Worm (Caenorhabditis elegans) whole organism, L4 larva: ENCODE measurements around the gene mig-39.

ENCODE experiments used
- D1046.2 ChIP-seq: fragments of 200-800 bp; sonication (Bioruptor generic); IDR thresholded peaks from 2 replicates; pipeline ENCODE4 v1.3.6; 2022; ENCODE audit warnings: missing genetic modification characterization, missing compliant biosample characterization
- F10B5.3 ChIP-seq: sonication (generic microtip); optimal IDR thresholded peaks from 2 replicates; lab custom pipeline; 2016; ENCODE audit warnings: mild to moderate bottlenecking, missing genetic modification characterization, missing compliant biosample characterization
- F37D6.2 ChIP-seq: sonication (generic microtip); optimal IDR thresholded peaks from 2 replicates; lab custom pipeline; 2016; ENCODE audit warnings: mild to moderate bottlenecking, missing genetic modification characterization, missing compliant biosample characterization
- F49E8.2 ChIP-seq: sonication (generic microtip); optimal IDR thresholded peaks from 2 replicates; lab custom pipeline; 2016; ENCODE audit warnings: missing compliant biosample characterization, mild to moderate bottlenecking, missing genetic modification characterization, borderline replicate concordance
- T20F7.1 ChIP-seq: fragments of 200-800 bp; sonication (Bioruptor generic); optimal IDR thresholded peaks from 2 replicates; lab custom pipeline; 2018; ENCODE audit warnings: mild to moderate bottlenecking, missing genetic modification characterization, missing compliant biosample characterization
- Y48G9A.11 ChIP-seq: fragments of 200-800 bp; sonication (Bioruptor generic); IDR thresholded peaks from 2 replicates; pipeline ENCODE4 v1.3.6; 2022; ENCODE audit warnings: missing genetic modification reagents, missing genetic modification characterization, missing compliant biosample characterization
- Y5F2A.4 ChIP-seq: fragments of 200-800 bp; sonication (Bioruptor generic); optimal IDR thresholded peaks from 2 replicates; lab custom pipeline; 2018; ENCODE audit warnings: mild to moderate bottlenecking, missing genetic modification characterization, missing compliant biosample characterization
- aha-1 ChIP-seq: fragments of 150-350 bp; peaks from one replicate; lab custom pipeline; 2014; ENCODE audit warnings: missing biosample characterization, missing genetic modification characterization
- aly-2 ChIP-seq: sonication (generic microtip); optimal IDR thresholded peaks from 2 replicates; lab custom pipeline; 2018; ENCODE audit warnings: missing biosample characterization, missing genetic modification characterization
- attf-4 ChIP-seq: sonication (generic microtip); optimal IDR thresholded peaks from 3 replicates; lab custom pipeline; 2017; ENCODE audit warnings: missing biosample characterization, missing genetic modification characterization
- ceh-28 ChIP-seq: fragments of 150-350 bp; optimal IDR thresholded peaks from 2 replicates; lab custom pipeline; 2014; ENCODE audit warnings: missing biosample characterization, missing genetic modification reagents, missing genetic modification characterization
- ceh-44 ChIP-seq: fragments of 200-800 bp; sonication (Bioruptor generic); IDR thresholded peaks from 2 replicates; pipeline ENCODE4 v1.3.6; 2022; ENCODE audit warnings: missing genetic modification reagents, missing genetic modification characterization, missing compliant biosample characterization
- ceh-62 ChIP-seq: sonication (generic microtip); optimal IDR thresholded peaks from 2 replicates; lab custom pipeline; 2017; ENCODE audit warnings: missing biosample characterization, missing genetic modification characterization
- ceh-82 ChIP-seq: sonication (generic microtip); optimal IDR thresholded peaks from 2 replicates; lab custom pipeline; 2017; ENCODE audit warnings: missing biosample characterization, missing genetic modification characterization
- ctbp-1 ChIP-seq: fragments of 200-800 bp; sonication (Bioruptor generic); IDR thresholded peaks from 2 replicates; pipeline ENCODE4 v1.3.6; 2022; ENCODE audit warnings: missing genetic modification reagents, missing genetic modification characterization, missing compliant biosample characterization
- daf-12 ChIP-seq: fragments of 150-350 bp; optimal IDR thresholded peaks from 2 replicates; lab custom pipeline; 2014; ENCODE audit warnings: missing biosample characterization, missing genetic modification reagents, missing genetic modification characterization
- daf-19 ChIP-seq: fragments of 200-800 bp; sonication (Bioruptor generic); conservative IDR thresholded peaks from 2 replicates; pipeline ENCODE4 v1.3.6; 2022; ENCODE audit warnings: missing genetic modification characterization, missing compliant biosample characterization
- dpl-1 ChIP-seq: fragments of 150-350 bp; optimal IDR thresholded peaks from 2 replicates; lab custom pipeline; 2014; ENCODE audit warnings: missing biosample characterization, missing genetic modification reagents, missing genetic modification characterization
- fkh-10 ChIP-seq: fragments of 150-350 bp; optimal IDR thresholded peaks from 2 replicates; lab custom pipeline; 2014; ENCODE audit warnings: missing biosample characterization, missing genetic modification reagents, missing genetic modification characterization
- hlh-30 ChIP-seq: sonication (generic microtip); optimal IDR thresholded peaks from 2 replicates; lab custom pipeline; 2017; ENCODE audit warnings: antibody characterized with exemption, mild to moderate bottlenecking, missing genetic modification characterization, missing compliant biosample characterization; ENCODE audit not compliant: insufficient read depth
- lim-7 ChIP-seq: fragments of 200-800 bp; sonication (Bioruptor generic); IDR thresholded peaks from 2 replicates; pipeline ENCODE4 v1.3.6; 2022; ENCODE audit warnings: missing genetic modification characterization, missing compliant biosample characterization
- lin-1 ChIP-seq: fragments of 200-800 bp; sonication (Bioruptor generic); IDR thresholded peaks from 2 replicates; pipeline ENCODE4 v1.3.6; 2022; ENCODE audit warnings: missing genetic modification reagents, missing genetic modification characterization, missing compliant biosample characterization
- lin-13 ChIP-seq: fragments of 150-350 bp; optimal IDR thresholded peaks from 2 replicates; lab custom pipeline; 2014; ENCODE audit warnings: missing biosample characterization, missing genetic modification reagents, missing genetic modification characterization
- lin-38 ChIP-seq: fragments of 200-800 bp; sonication (Bioruptor generic); IDR thresholded peaks from 2 replicates; pipeline ENCODE4 v1.3.6; 2022; ENCODE audit warnings: missing genetic modification reagents, missing genetic modification characterization, missing compliant biosample characterization
- lir-3 ChIP-seq: sonication (generic microtip); optimal IDR thresholded peaks from 2 replicates; lab custom pipeline; 2016; ENCODE audit warnings: mild to moderate bottlenecking, missing genetic modification characterization, missing compliant biosample characterization
- mdl-1 ChIP-seq, 2 experiments: fragments of 150-350 bp in 1 of 2; sonication (generic microtip) in 1 of 2; optimal IDR thresholded peaks; 2 replicates each; lab custom pipeline; 2014 to 2017; ENCODE audit warnings: missing biosample characterization in 2 of 2, missing genetic modification characterization in 2 of 2
- mdt-29 ChIP-seq: fragments of 200-800 bp; sonication (Bioruptor generic); IDR thresholded peaks from 2 replicates; pipeline ENCODE4 v1.3.6; 2022; ENCODE audit warnings: missing genetic modification reagents, missing genetic modification characterization, missing compliant biosample characterization
- mep-1 ChIP-seq: fragments of 150-350 bp; sonication (generic microtip); optimal IDR thresholded peaks from 3 replicates; lab custom pipeline; 2014; ENCODE audit warnings: missing biosample characterization, missing genetic modification characterization
- mxl-2 ChIP-seq: fragments of 200-800 bp; sonication (Bioruptor generic); conservative IDR thresholded peaks from 2 replicates; pipeline ENCODE4 v1.3.6; 2022; ENCODE audit warnings: missing genetic modification reagents, missing genetic modification characterization, missing compliant biosample characterization
- mxl-3 ChIP-seq: fragments of 200-800 bp; sonication (Bioruptor generic); optimal IDR thresholded peaks from 2 replicates; lab custom pipeline; 2018; ENCODE audit warnings: mild to moderate bottlenecking, missing genetic modification characterization, missing compliant biosample characterization
- nhr-102 ChIP-seq: sonication (generic microtip); optimal IDR thresholded peaks from 2 replicates; lab custom pipeline; 2016; ENCODE audit warnings: mild to moderate bottlenecking, missing genetic modification characterization, moderate library complexity, missing compliant biosample characterization
- nhr-237 ChIP-seq: sonication (generic microtip); optimal IDR thresholded peaks from 2 replicates; lab custom pipeline; 2017; ENCODE audit warnings: missing biosample characterization, missing genetic modification characterization
- nhr-41 ChIP-seq: fragments of 200-800 bp; sonication (Bioruptor generic); IDR thresholded peaks from 2 replicates; pipeline ENCODE4 v1.3.6; 2022; ENCODE audit warnings: missing genetic modification reagents, missing genetic modification characterization, missing compliant biosample characterization
- nhr-48 ChIP-seq: sonication (generic microtip); optimal IDR thresholded peaks from 2 replicates; lab custom pipeline; 2016; ENCODE audit warnings: mild to moderate bottlenecking, missing genetic modification characterization, missing compliant biosample characterization
- nhr-6 ChIP-seq: fragments of 150-350 bp; optimal IDR thresholded peaks from 2 replicates; lab custom pipeline; 2014; ENCODE audit warnings: missing biosample characterization, missing genetic modification characterization
- nhr-77 ChIP-seq: fragments of 150-350 bp; optimal IDR thresholded peaks from 2 replicates; lab custom pipeline; 2014; ENCODE audit warnings: missing biosample characterization, missing genetic modification characterization
- pha-4 ChIP-seq, 2 experiments: fragments of 150-350 bp in 1 of 2; fragments of 200-800 bp in 1 of 2; sonication (Bioruptor generic) in 1 of 2; IDR thresholded peaks in 1 of 2; optimal IDR thresholded peaks in 1 of 2; 2 replicates each; pipeline versions ENCODE4 v1.3.6 to Lab custom; 2014 to 2022; ENCODE audit warnings: missing genetic modification characterization in 2 of 2, missing genetic modification reagents in 2 of 2, missing biosample characterization in 1 of 2, missing compliant biosample characterization in 1 of 2
- saeg-2 ChIP-seq: fragments of 200-800 bp; sonication (Bioruptor generic); IDR thresholded peaks from 2 replicates; pipeline ENCODE4 v1.3.6; 2022; ENCODE audit warnings: missing genetic modification reagents, missing genetic modification characterization, missing compliant biosample characterization
- set-16 ChIP-seq: fragments of 200-800 bp; sonication (Bioruptor generic); IDR thresholded peaks from 2 replicates; pipeline ENCODE4 v1.3.6; 2022; ENCODE audit warnings: missing genetic modification reagents, missing genetic modification characterization, missing compliant biosample characterization
- tag-97 ChIP-seq: fragments of 200-800 bp; sonication (Bioruptor generic); IDR thresholded peaks from 2 replicates; pipeline ENCODE4 v1.3.6; 2022; ENCODE audit warnings: missing genetic modification characterization, missing compliant biosample characterization
- unc-130 ChIP-seq: sonication (generic microtip); optimal IDR thresholded peaks from 2 replicates; lab custom pipeline; 2016; ENCODE audit warnings: missing genetic modification reagents, missing genetic modification characterization, missing compliant biosample characterization
- unc-62 ChIP-seq, 3 experiments: fragments of 150-350 bp in 1 of 3; sonication (generic microtip); optimal IDR thresholded peaks in 2 of 3; peaks in 1 of 3; 1 replicate in 1 of 3; 2 replicates in 2 of 3; lab custom pipeline; 2014 to 2017; ENCODE audit warnings: missing biosample characterization in 3 of 3, missing genetic modification characterization in 3 of 3, missing genetic modification reagents in 3 of 3, missing genotype in 1 of 3
- vab-7 ChIP-seq: fragments of 200-800 bp; sonication (Bioruptor generic); IDR thresholded peaks from 2 replicates; pipeline ENCODE4 v1.3.6; 2022; ENCODE audit warnings: missing genetic modification reagents, missing genetic modification characterization, missing compliant biosample characterization
- zag-1 ChIP-seq: fragments of 150-350 bp; optimal IDR thresholded peaks from 2 replicates; lab custom pipeline; 2014; ENCODE audit warnings: missing biosample characterization, missing genetic modification characterization
- zfp-2 ChIP-seq: sonication (generic microtip); optimal IDR thresholded peaks from 2 replicates; lab custom pipeline; 2016; ENCODE audit warnings: mild to moderate bottlenecking, missing genetic modification characterization, missing compliant biosample characterization
- zip-2 ChIP-seq: fragments of 150-350 bp; optimal IDR thresholded peaks from 2 replicates; lab custom pipeline; 2014; ENCODE audit warnings: missing biosample characterization, missing genetic modification characterization
- ztf-7 ChIP-seq: fragments of 150-350 bp; optimal IDR thresholded peaks from 2 replicates; lab custom pipeline; 2014; ENCODE audit warnings: missing biosample characterization, missing genetic modification characterization

mig-39 gene

ce11 chrIII:8466735-8467134 lies at the start of gene mig-39:
TSS of gene mig-39 (plus strand) at chrIII:8467035.
- no peak for TF ChIP-seq fkh-10 (GFP tag; lab: Kevin White, UChicago)

ce11 chrIII:8417192-8417967 lies 49.5 kb upstream of the mig-39 start:
- peak; percentile 20 for TF ChIP-seq zip-2 (tag; lab: Kevin White, UChicago)
- peak; percentile 54 for TF ChIP-seq set-16
- peak; percentile 96 for TF ChIP-seq mep-1 (tag; lab: Kevin White, UChicago)
- peak; percentile 41 for TF ChIP-seq nhr-77 (tag; lab: Kevin White, UChicago)
- 0 out of 2 replicates have a peak, but pooled peaks have one; percentile 59 for TF ChIP-seq daf-19 (GFP tag; lab: Robert Waterston, UW)
- TF ChIP-seq nhr-237 (tag; lab: Kevin White, UChicago): no peak
- TF ChIP-seq F10B5.3 (tag; lab: Kevin White, UChicago): peak; percentile 93
- TF ChIP-seq hlh-30 (tag; lab: Kevin White, UChicago): peak; percentile 83
- TF ChIP-seq vab-7 (GFP tag; lab: Robert Waterston, UW): peak; percentile 34; the same call in 1 of the 2 replicates
- peak; percentile 60 for TF ChIP-seq zag-1
- peak; percentile 53 for TF ChIP-seq attf-4 (tag; lab: Kevin White, UChicago)
- TF ChIP-seq Y5F2A.4 (GFP tag; lab: Kevin White, UChicago): no peak
- peak; percentile 67 for TF ChIP-seq lin-13
- TF ChIP-seq pha-4 (GFP tag; IDR thresholded peaks at IDR 0.05; lab: Robert Waterston, UW): peak; percentile 74
- peak; percentile 76 for TF ChIP-seq pha-4 (tag; optimal IDR thresholded peaks at IDR 0.05; lab: Kevin White, UChicago)
- no peak for TF ChIP-seq saeg-2 (GFP tag; lab: Robert Waterston, UW)
- TF ChIP-seq ceh-44: no peak
- TF ChIP-seq daf-12: no peak
- TF ChIP-seq lim-7 (GFP tag; lab: Robert Waterston, UW): no peak
- peak; percentile 86 for TF ChIP-seq ceh-28 (tag; lab: Kevin White, UChicago)
- TF ChIP-seq nhr-6 (tag; lab: Kevin White, UChicago): peak; percentile 71
- peak; percentile 89 for TF ChIP-seq ctbp-1 (GFP tag; lab: Robert Waterston, UW)
- no peak for TF ChIP-seq D1046.2 (GFP tag; lab: Robert Waterston, UW)
- peak; percentile 71 to 100 for TF ChIP-seq unc-62 (GFP tag; optimal IDR thresholded peaks at IDR 0.05 in 1 of 2; lab: Kevin White, UChicago)
- TF ChIP-seq unc-62 (tag; optimal IDR thresholded peaks at IDR 0.05; lab: Kevin White, UChicago): peak; percentile 83
- peak; percentile 70 for TF ChIP-seq mxl-3 (GFP tag; lab: Kevin White, UChicago)
- TF ChIP-seq nhr-41 (GFP tag; lab: Robert Waterston, UW): no peak
- TF ChIP-seq T20F7.1 (GFP tag; lab: Kevin White, UChicago): peak; percentile 88
- TF ChIP-seq tag-97: no peak
- peak; percentile 87 for TF ChIP-seq nhr-48 (tag; lab: Kevin White, UChicago)
- peak; percentile 98 for TF ChIP-seq aha-1 (tag; lab: Kevin White, UChicago)
- TF ChIP-seq ceh-62: no peak
- TF ChIP-seq lir-3 (tag; lab: Kevin White, UChicago): peak; percentile 34
- peak; percentile 89 for TF ChIP-seq F37D6.2 (tag; lab: Kevin White, UChicago)
- TF ChIP-seq mxl-2: 0 out of 2 replicates have a peak, but pooled peaks have one; percentile 53
- no peak for TF ChIP-seq Y48G9A.11 (GFP tag; lab: Robert Waterston, UW)
- TF ChIP-seq nhr-102 (tag; lab: Kevin White, UChicago): peak; percentile 90
- no peak for TF ChIP-seq ceh-82
- peak; percentile 69 for TF ChIP-seq lin-38
- TF ChIP-seq unc-130 (GFP tag; lab: Kevin White, UChicago): no peak
- no peak for TF ChIP-seq mdt-29 (GFP tag; lab: Robert Waterston, UW)
- TF ChIP-seq ztf-7 (tag; lab: Kevin White, UChicago): peak; percentile 34
- TF ChIP-seq F49E8.2 (tag; lab: Kevin White, UChicago): no peak
- TF ChIP-seq mdl-1 (tag; optimal IDR thresholded peaks at IDR 0.05; lab: Kevin White, UChicago): peak; percentile 62 to 81
- TF ChIP-seq dpl-1 (GFP tag; lab: Kevin White, UChicago): peak; percentile 43
- peak; percentile 50 for TF ChIP-seq zfp-2 (tag; lab: Kevin White, UChicago)
- TF ChIP-seq aly-2 (tag; lab: Kevin White, UChicago): no peak
- TF ChIP-seq lin-1 (GFP tag; lab: Robert Waterston, UW): no peak; the same call in 1 of the 2 replicates
- peak; percentile 54 for TF ChIP-seq fkh-10 (GFP tag; lab: Kevin White, UChicago)
